Fruit fly (Drosophila melanogaster): ENCODE measurements around the gene CG4116.

CG4116 gene

DNA sequence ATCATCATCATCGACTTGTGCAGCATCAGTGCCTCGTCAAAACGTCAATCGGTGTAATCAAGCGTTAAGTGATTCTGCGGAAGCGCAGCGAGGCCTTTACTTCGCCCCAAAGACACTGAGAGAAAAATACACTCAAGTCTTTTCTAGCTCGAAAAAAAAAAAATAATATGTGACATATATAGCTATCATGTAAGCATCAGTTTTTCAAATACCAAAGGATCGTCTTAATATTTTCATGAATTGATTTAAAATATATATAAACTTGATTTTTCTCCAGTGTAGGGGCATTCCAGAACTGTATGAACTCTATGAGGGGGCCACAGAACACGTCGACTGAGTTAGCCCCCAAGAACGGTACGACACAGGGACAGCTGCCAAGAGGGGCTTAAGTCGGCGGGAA, 27.6 kb downstream of the CG4116 start (continued):
- peak; percentile 28 for TF ChIP-seq NC2β (GFP tag; optimal IDR thresholded peaks at IDR 0.05)
- TF ChIP-seq CG14860 (GFP tag; IDR thresholded peaks at IDR 0.05; ENCODE audit: partially characterized antibody): no peak
- peak; percentile 51 for TF ChIP-seq CG10267 (tag; optimal IDR thresholded peaks at IDR 0.05)
- TF ChIP-seq D19B (GFP tag; optimal IDR thresholded peaks at IDR 0.05): no peak
- peak; percentile 33 for TF ChIP-seq zen (tag; optimal IDR thresholded peaks at IDR 0.05)
- TF ChIP-seq CG15011 (GFP tag; optimal IDR thresholded peaks at IDR 0.05): no peak
- peak in 1 of 2 experiments; percentile 56 for TF ChIP-seq eve (GFP tag; optimal IDR thresholded peaks at IDR 0.05)
- no peak for TF ChIP-seq CG3838 (GFP tag; optimal IDR thresholded peaks at IDR 0.05)
- no peak for TF ChIP-seq Neu2 (GFP tag; optimal IDR thresholded peaks at IDR 0.05; ENCODE audit: borderline replicate concordance)
- no peak for TF ChIP-seq Antp (GFP tag; optimal IDR thresholded peaks at IDR 0.05)
- TF ChIP-seq Fer2 (tag; optimal IDR thresholded peaks at IDR 0.05): no peak
- no peak for TF ChIP-seq corto (GFP tag; optimal IDR thresholded peaks at IDR 0.05)
- 0 out of 3 replicates have a peak, but pooled peaks have one; percentile 47 for TF ChIP-seq CG34422 (GFP tag; IDR thresholded peaks at IDR 0.05)
- no peak for TF ChIP-seq CG13123 (GFP tag; optimal IDR thresholded peaks at IDR 0.05)
- no peak for TF ChIP-seq CG34376 (GFP tag; optimal IDR thresholded peaks at IDR 0.05)
- TF ChIP-seq Abd-B (GFP tag; optimal IDR thresholded peaks at IDR 0.05): no peak
- no peak for TF ChIP-seq exex (tag; optimal IDR thresholded peaks at IDR 0.05)
- no peak for TF ChIP-seq trh (GFP tag; optimal IDR thresholded peaks at IDR 0.05)
- peak; percentile 19 for TF ChIP-seq CG18476 (GFP tag; optimal IDR thresholded peaks at IDR 0.05)
- peak; percentile 16 for TF ChIP-seq CG1602 (GFP tag; optimal IDR thresholded peaks at IDR 0.05)
- no peak for TF ChIP-seq rib (GFP tag; IDR thresholded peaks at IDR 0.05)
- TF ChIP-seq ro (GFP tag; IDR thresholded peaks at IDR 0.05): no peak
- no peak for TF ChIP-seq CG17186 (GFP tag; optimal IDR thresholded peaks at IDR 0.05)
- no peak for TF ChIP-seq CG1647 (GFP tag; optimal IDR thresholded peaks at IDR 0.05)
- TF ChIP-seq CG9797 (GFP tag; optimal IDR thresholded peaks at IDR 0.05): no peak
- TF ChIP-seq dysf (GFP tag; IDR thresholded peaks at IDR 0.05): no peak
- TF ChIP-seq HLH3B (GFP tag; IDR thresholded peaks at IDR 0.05): peak; percentile 21; the same call in 1 of the 2 replicates
- TF ChIP-seq emc (GFP tag; optimal IDR thresholded peaks at IDR 0.05): no peak
- peak in 1 of 2 experiments; percentile 42 for TF ChIP-seq chif (GFP tag; optimal IDR thresholded peaks at IDR 0.05)
- no peak for TF ChIP-seq CG7987 (GFP tag; optimal IDR thresholded peaks at IDR 0.05)
- TF ChIP-seq CG14014 (GFP tag; IDR thresholded peaks at IDR 0.05): no peak
- no peak for TF ChIP-seq CG18599 (GFP tag; optimal IDR thresholded peaks at IDR 0.05)
- no peak for TF ChIP-seq CG12942 (GFP tag; optimal IDR thresholded peaks at IDR 0.05)
- no peak for TF ChIP-seq CG7271 (tag; optimal IDR thresholded peaks at IDR 0.05)
- no peak for TF ChIP-seq CG17912 (GFP tag; optimal IDR thresholded peaks at IDR 0.05)
- TF ChIP-seq CG1529 (GFP tag; optimal IDR thresholded peaks at IDR 0.05): no peak
- no peak for TF ChIP-seq Mrtf (GFP tag; IDR thresholded peaks at IDR 0.05)
- no peak for TF ChIP-seq cas (GFP tag; IDR thresholded peaks at IDR 0.05)
- no peak for TF ChIP-seq Six4 (GFP tag; optimal IDR thresholded peaks at IDR 0.05)
- no peak for TF ChIP-seq Opbp (GFP tag; IDR thresholded peaks at IDR 0.05; ENCODE audit: partially characterized antibody)
- TF ChIP-seq Ssrp (tag; optimal IDR thresholded peaks at IDR 0.05): peak; percentile 40
- no peak for TF ChIP-seq CG7357 (GFP tag; IDR thresholded peaks at IDR 0.05)
- TF ChIP-seq Gug (GFP tag; IDR thresholded peaks at IDR 0.05): no peak
- peak; percentile 35 for TF ChIP-seq nmo (GFP tag; optimal IDR thresholded peaks at IDR 0.05)
- no peak for TF ChIP-seq CG8290 (GFP tag; optimal IDR thresholded peaks at IDR 0.05)
- TF ChIP-seq CG8290 (tag; optimal IDR thresholded peaks at IDR 0.05): no peak
- TF ChIP-seq Usf (GFP tag; optimal IDR thresholded peaks at IDR 0.05): no peak
- no peak for TF ChIP-seq CG12219 (GFP tag; optimal IDR thresholded peaks at IDR 0.05)
- TF ChIP-seq H15 (GFP tag; IDR thresholded peaks at IDR 0.05): no peak
- TF ChIP-seq Xbp1 (GFP tag; optimal IDR thresholded peaks at IDR 0.05): peak; percentile 44
- no peak for TF ChIP-seq Oaz (GFP tag; IDR thresholded peaks at IDR 0.05)
- no peak for TF ChIP-seq repo (GFP tag; optimal IDR thresholded peaks at IDR 0.05)
